Worm (Caenorhabditis elegans) whole organism, young adult: Measurements from ENCODE around the gene set-24.
A peak's percentile ranks its signal among the peaks of the same experiment; 100 is the strongest.

Source experiments
- D2030.7 ChIP-seq: fragments of 200-800 bp; sonication (Bioruptor generic); IDR thresholded peaks from 2 replicates; pipeline ENCODE4 v1.3.6; 2022; ENCODE audit warnings: missing genetic modification reagents, missing genetic modification characterization, missing compliant biosample characterization
- F52B5.7 ChIP-seq: sonication (generic microtip); optimal IDR thresholded peaks from 2 replicates; lab custom pipeline; 2016; ENCODE audit warnings: mild to moderate bottlenecking, missing genetic modification characterization, missing compliant biosample characterization
- Y53F4B.3 ChIP-seq: fragments of 200-800 bp; sonication (Bioruptor generic); IDR thresholded peaks from 2 replicates; pipeline ENCODE4 v1.3.6; 2022; ENCODE audit warnings: missing genetic modification reagents, missing genetic modification characterization, missing compliant biosample characterization
- egl-44 ChIP-seq: fragments of 200-800 bp; sonication (Bioruptor generic); IDR thresholded peaks from 2 replicates; pipeline ENCODE4 v1.3.6; 2022; ENCODE audit warnings: missing genetic modification reagents, missing genetic modification characterization, missing compliant biosample characterization
- egrh-3 ChIP-seq: fragments of 200-800 bp; sonication (Bioruptor generic); IDR thresholded peaks from 2 replicates; pipeline ENCODE4 v1.3.6; 2022; ENCODE audit warnings: missing genetic modification reagents, missing genetic modification characterization, missing compliant biosample characterization
- hlh-12 ChIP-seq: sonication (generic microtip); optimal IDR thresholded peaks from 2 replicates; lab custom pipeline; 2016; ENCODE audit warnings: missing genetic modification characterization, missing compliant biosample characterization
- madf-10 ChIP-seq: sonication (generic microtip); optimal IDR thresholded peaks from 2 replicates; lab custom pipeline; 2016; ENCODE audit warnings: mild to moderate bottlenecking, missing genetic modification characterization, missing compliant biosample characterization
- nfya-1 ChIP-seq: sonication (generic microtip); optimal IDR thresholded peaks from 2 replicates; lab custom pipeline; 2017; ENCODE audit warnings: antibody characterized with exemption, missing compliant biosample characterization, missing genetic modification characterization, borderline replicate concordance; ENCODE audit not compliant: insufficient read depth
- repo-1 ChIP-seq: sonication (generic microtip); optimal IDR thresholded peaks from 2 replicates; lab custom pipeline; 2017; ENCODE audit warnings: mild to moderate bottlenecking, missing genetic modification characterization, missing compliant biosample characterization

- TF ChIP-seq madf-10 (tag; lab: Kevin White, UChicago) (peak; percentile 75), nfya-1 (no peak), Y53F4B.3 (no peak), D2030.7 (no peak), egl-44 (no peak), hlh-12 (tag; lab: Kevin White, UChicago) (no peak), egrh-3 (GFP tag; lab: Robert Waterston, UW) (peak; percentile 72), F52B5.7 (tag; lab: Kevin White, UChicago) (no peak), repo-1 (tag; lab: Kevin White, UChicago) (peak; percentile 70)
Measured at ce11 chrII:12102365-12102764, 28.4 kb downstream of the set-24 start.
